Fruit fly (Drosophila melanogaster) Kc167 (cell line): ENCODE data around the gene CG14722.

ENCODE experiments used
- Myc ChIP-seq: fragments of >200 bp; optimal IDR thresholded peaks from 2 replicates; lab custom pipeline; 2017; ENCODE audit warnings: missing external identifiers
- Sin3A ChIP-seq: fragments of >200 bp; optimal IDR thresholded peaks from 2 replicates; lab custom pipeline; 2018; ENCODE audit warnings: missing external identifiers
- h ChIP-seq: fragments of >200 bp; optimal IDR thresholded peaks from 3 replicates; lab custom pipeline; 2018; ENCODE audit warnings: missing external identifiers
- insv ChIP-seq: fragments of >200 bp; optimal IDR thresholded peaks from 3 replicates; lab custom pipeline; 2018; ENCODE audit warnings: missing external identifiers
- psq ChIP-seq: fragments of >200 bp; optimal IDR thresholded peaks from 2 replicates; lab custom pipeline; 2017; ENCODE audit warnings: missing external identifiers
- ttk ChIP-seq: sonication (Bioruptor generic); optimal IDR thresholded peaks from 2 replicates; lab custom pipeline; 2017; ENCODE audit warnings: missing external identifiers

CG14722 gene

dm6 chr3R:11741730-11742203 lies at the start of gene CG14722, which contains the start of gene Blm:
Gene CG14722, plus strand, starts transcription at chr3R:11741890.
Gene Blm, minus strand, starts transcription at chr3R:11741783.
- TF ChIP-seq Sin3A (lab: Kevin White, UChicago), result no peak

DNA sequence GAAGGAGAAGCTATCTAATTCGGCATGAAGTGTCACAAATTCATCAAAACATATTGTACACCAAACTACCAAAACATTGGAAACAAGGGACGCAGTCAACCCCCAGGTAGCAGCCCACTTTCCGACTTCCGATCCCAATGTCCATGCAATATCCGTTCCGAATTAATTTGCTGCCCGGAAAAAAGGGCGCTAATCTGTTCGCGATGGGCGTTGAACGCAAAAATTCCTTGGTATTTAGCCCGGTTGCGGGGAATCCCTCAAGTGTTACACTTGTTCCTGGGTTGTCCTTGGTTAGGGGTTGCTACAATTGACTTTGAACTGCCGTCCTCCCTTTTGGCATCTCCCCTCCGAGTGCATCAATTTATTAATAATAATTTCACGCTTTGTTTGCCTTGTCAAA lies 49.2 kb upstream of the CG14722 start:
- no peak for TF ChIP-seq insv (lab: Kevin White, UChicago)
- TF ChIP-seq ttk (lab: Kevin White, UChicago), result no peak
- no peak for TF ChIP-seq h
- TF ChIP-seq Sin3A (lab: Kevin White, UChicago), result no peak
- no peak for TF ChIP-seq psq (lab: Kevin White, UChicago)
- TF ChIP-seq Myc (lab: Kevin White, UChicago), result no peak

DNA sequence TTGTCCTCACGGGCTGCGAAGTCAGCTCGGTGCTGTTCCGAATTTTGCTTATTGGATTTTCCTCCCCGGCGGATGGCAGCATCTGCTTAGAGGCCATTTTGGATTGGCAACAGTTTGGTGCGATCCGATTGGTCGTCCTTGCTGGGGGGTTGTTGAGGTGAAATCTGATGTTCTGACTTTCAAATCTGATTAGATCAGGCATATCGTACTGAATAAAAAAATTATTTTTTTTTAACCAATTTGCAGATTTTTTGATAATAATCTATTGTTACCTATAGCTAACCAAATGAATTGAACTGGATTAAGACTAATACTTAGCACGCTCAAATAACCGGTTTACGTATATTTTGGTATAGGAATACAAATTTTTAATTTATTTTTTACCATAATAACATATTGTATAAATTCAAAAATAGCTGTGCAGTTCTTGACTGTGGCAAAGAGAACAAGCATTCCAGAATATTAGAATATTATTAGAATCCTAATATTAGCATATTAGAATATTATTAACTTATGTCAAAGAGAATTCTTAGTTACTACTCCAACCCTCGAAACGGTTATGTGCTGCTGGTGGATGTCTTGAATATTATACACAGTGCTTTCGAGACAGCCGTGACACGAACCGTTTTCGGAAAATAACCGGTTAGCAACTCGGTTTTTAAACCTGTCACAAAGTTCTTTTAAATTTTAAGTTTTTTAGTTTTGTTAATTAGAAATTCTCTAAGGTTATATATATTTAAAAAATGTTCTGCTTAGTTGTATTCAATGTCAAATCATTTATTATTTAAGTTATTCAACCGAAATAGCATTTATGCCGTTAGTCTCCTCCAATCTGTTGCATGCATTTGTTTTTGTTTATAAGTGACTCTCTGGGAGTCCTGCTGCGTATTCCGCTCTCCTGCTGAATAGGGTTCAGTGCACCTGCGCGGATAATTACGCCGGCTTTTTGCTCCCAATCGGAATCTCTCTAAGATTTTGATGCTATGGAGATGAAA lies 47.1 kb upstream of the CG14722 start, which contains the start of gene Fer3:
Fer3 (minus strand) TSS at position 1 of the 995 bp plus-strand sequence.
- no peak for TF ChIP-seq psq (lab: Kevin White, UChicago)
- no peak for TF ChIP-seq ttk (lab: Kevin White, UChicago)
- no peak for TF ChIP-seq Myc (lab: Kevin White, UChicago)
- no peak for TF ChIP-seq insv (lab: Kevin White, UChicago)
- TF ChIP-seq Sin3A (lab: Kevin White, UChicago), result no peak
- TF ChIP-seq h, result no peak

DNA sequence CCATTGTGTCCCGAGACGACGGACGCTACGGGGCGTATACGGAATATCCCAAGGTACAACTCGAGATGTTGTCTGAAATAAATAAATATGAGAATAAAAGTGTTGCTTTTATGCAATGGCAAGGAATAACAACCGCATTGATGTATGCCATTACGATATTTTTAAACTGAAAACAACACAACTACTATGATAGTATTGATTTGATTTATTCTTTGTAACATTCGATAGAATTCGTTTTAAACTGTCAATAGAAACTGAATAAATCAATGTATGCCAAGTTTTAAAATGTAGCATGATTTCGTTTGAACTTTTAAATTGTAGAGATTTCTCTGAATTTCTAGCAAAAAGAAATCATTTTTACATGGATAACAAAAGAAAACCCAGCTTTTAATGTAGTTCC lies 45.5 kb upstream of the CG14722 start, which contains the start of gene CG14717:
CG14717 (plus strand) TSS at position 301 of the 400 bp plus-strand sequence.
- TF ChIP-seq Myc (lab: Kevin White, UChicago) (no peak), h (no peak), Sin3A (lab: Kevin White, UChicago) (no peak), insv (lab: Kevin White, UChicago) (no peak), ttk (lab: Kevin White, UChicago) (no peak), psq (lab: Kevin White, UChicago) (no peak)

DNA sequence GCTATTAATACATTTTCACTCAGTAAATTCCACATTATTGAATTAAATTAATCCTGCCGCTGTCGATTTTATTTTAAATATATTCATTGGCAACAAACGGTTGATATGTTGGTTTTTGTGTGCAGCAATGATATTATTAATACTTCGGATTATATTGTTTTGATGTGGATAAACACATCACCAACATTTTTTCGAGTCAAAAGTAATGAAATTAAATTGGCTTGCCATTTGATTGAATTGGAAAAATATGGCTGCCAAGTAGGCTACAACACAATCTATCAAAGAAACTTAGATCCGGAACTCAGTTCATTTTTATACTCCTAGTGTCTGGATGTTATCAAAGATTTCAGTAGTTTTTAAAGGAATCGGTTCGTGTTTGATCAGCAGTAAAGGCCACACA lies 41.4 kb upstream of the CG14722 start, which contains the start of gene CG14718:
CG14718 (plus strand) TSS at position 301 of the 400 bp plus-strand sequence.
- TF ChIP-seq ttk (lab: Kevin White, UChicago) (no peak), psq (lab: Kevin White, UChicago) (no peak), Myc (lab: Kevin White, UChicago) (no peak), h (no peak), Sin3A (lab: Kevin White, UChicago) (no peak), insv (lab: Kevin White, UChicago) (no peak)

DNA sequence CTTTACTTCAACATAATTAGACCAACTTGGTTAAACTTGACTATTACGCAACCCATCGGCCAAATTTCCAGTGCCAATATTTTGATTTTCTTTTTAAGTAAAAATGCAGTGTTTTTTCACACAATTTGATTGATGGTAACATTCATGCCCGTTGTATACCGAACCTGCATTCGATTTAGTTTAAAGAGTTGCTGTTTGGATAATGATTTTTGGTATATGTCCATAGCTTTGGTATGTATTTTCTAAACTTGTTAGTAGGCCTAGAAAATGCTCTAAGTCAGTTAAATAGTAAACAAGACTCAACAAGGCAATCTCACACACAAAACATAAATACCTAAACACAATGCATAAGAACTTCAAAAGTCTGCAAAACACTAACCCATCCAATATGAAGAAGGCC lies 38.0 kb upstream of the CG14722 start, which contains the start of gene I-t:
I-t (plus strand) TSS at position 301 of the 400 bp plus-strand sequence.
- TF ChIP-seq ttk (lab: Kevin White, UChicago) (no peak), Sin3A (lab: Kevin White, UChicago) (no peak), h (no peak), psq (lab: Kevin White, UChicago) (no peak), Myc (lab: Kevin White, UChicago) (no peak), insv (lab: Kevin White, UChicago) (no peak)

dm6 chr3R:11711376-11711775 lies 30.3 kb upstream of the CG14722 start, which contains the start of gene CG14720:
Gene CG14720, plus strand, starts transcription at chr3R:11711676.
- TF ChIP-seq Sin3A (lab: Kevin White, UChicago), result no peak
- TF ChIP-seq ttk (lab: Kevin White, UChicago), result no peak
- TF ChIP-seq insv (lab: Kevin White, UChicago), result no peak
- TF ChIP-seq Myc (lab: Kevin White, UChicago), result no peak
- no peak for TF ChIP-seq h
- TF ChIP-seq psq (lab: Kevin White, UChicago), result no peak

- TF ChIP-seq ttk (lab: Kevin White, UChicago), result no peak
- no peak for TF ChIP-seq Sin3A (lab: Kevin White, UChicago)
- TF ChIP-seq insv (lab: Kevin White, UChicago), result no peak
These were observed 20.1 kb upstream of the CG14722 start, which contains the start of gene CG12594 for dm6 chr3R:11721593-11721992. Gene CG12594, plus strand, starts transcription at chr3R:11721734.

DNA sequence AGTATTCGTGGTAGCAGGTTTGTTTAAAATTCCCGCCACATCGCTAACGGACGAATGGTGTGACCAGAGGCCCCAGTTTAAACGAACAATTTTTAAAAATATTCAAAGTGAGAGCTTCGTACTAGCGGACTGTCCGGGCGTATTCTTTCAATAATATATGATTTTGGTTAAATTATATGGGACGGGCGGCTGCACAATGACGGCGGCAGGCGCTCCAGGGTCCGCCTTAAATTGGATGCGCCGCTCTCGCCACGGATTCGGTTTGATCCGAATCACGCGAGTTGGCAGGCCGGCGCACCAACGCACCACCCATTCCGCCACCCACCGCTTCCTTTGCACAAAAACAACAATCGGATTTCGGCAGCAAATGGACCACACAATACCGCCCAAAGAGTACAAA lies 6.4 kb upstream of the CG14722 start, which contains the start of gene CG14721:
CG14721 (plus strand) TSS at position 111 of the 400 bp plus-strand sequence.
- no peak for TF ChIP-seq h
- no peak for TF ChIP-seq Sin3A (lab: Kevin White, UChicago)
- TF ChIP-seq ttk (lab: Kevin White, UChicago), result no peak
- no peak for TF ChIP-seq Myc (lab: Kevin White, UChicago)
- TF ChIP-seq insv (lab: Kevin White, UChicago), result no peak
- no peak for TF ChIP-seq psq (lab: Kevin White, UChicago)

DNA sequence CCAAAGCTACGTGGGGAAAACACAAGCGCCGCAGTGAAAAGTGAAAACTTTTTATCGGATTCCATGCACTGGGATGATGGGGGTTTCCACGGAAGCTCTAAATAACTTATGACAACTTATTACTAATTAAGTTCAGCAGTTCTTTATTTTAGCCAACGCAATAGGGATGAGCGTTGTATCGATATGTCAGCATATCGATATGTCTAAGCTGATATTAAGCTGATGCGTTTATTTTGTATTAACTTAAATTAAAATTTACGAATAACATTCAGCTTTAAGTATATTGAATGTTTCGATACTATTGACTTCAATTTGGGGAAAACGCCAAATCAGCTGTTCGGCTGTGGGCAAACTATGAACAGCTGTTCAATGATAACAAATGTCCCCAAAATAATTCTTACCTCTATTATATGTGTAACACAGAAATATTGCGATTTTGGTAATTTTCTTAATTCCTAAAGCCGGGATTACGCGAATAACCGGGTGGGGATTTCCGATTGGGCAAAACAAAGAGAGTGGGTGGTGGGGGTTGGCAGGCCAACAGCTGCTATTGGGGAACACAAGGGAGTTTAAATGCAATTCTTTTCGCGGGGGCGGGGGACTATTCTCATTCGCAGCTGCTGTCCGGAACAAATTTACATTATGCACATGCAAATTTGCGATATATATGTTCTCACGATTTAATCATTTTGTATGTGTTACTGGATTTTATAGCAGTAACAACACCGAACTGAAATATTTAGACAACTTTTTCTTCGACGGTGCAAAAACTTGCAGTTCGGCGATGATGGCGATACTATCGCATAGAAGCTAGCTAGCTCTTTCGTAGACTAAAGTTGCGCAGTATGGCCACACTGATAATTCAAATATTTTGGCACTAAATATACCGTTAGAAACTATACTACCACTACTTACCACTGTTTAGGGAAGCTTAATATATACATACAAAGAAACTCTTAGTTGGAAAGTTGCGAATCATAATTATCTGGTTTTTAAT lies 7.9 kb downstream of the CG14722 start, which contains the start of gene CG6923:
CG6923 (minus strand) TSS at position 733 of the 997 bp plus-strand sequence.
- TF ChIP-seq ttk (lab: Kevin White, UChicago), result no peak
- TF ChIP-seq Sin3A (lab: Kevin White, UChicago), result no peak
- TF ChIP-seq Myc (lab: Kevin White, UChicago), result no peak
- no peak for TF ChIP-seq psq (lab: Kevin White, UChicago)
- no peak for TF ChIP-seq h
- TF ChIP-seq insv (lab: Kevin White, UChicago), result no peak

DNA sequence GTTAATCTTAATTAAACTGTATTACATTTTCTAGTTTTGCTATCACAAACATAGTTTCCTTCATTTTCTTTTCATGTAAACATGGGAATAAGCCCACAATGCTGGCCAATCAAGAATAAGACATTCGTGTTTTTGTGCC lies 8.5 kb downstream of the CG14722 start, which contains the start of gene CG43062:
CG43062 (plus strand) TSS at position 40 of the 139 bp plus-strand sequence.
- TF ChIP-seq psq (lab: Kevin White, UChicago) (no peak), Myc (lab: Kevin White, UChicago) (no peak), ttk (lab: Kevin White, UChicago) (no peak), Sin3A (lab: Kevin White, UChicago) (no peak), insv (lab: Kevin White, UChicago) (no peak), h (no peak)
